Fruit fly (Drosophila melanogaster) whole organism, embryonic: Measurements from ENCODE around the gene Obp19d.

Experiments
- Abd-B ChIP-seq: fragments of 200-800 bp; sonication (Bioruptor generic); optimal IDR thresholded peaks from 2 replicates; lab custom pipeline; 2018; ENCODE audit warnings: missing biosample characterization, mild to moderate bottlenecking, missing genetic modification characterization, moderate library complexity
- Ada2b ChIP-seq: fragments of 200-800 bp; sonication (Bioruptor generic); IDR thresholded peaks from 2 replicates; pipeline ENCODE4 v1.3.6; 2022; ENCODE audit warnings: missing biosample characterization, missing genetic modification characterization
- Atf3 ChIP-seq: fragments of 200-800 bp; sonication (Bioruptor generic); optimal IDR thresholded peaks from 3 replicates; lab custom pipeline; 2016; ENCODE audit warnings: missing biosample characterization, missing genetic modification characterization
- CG10462 ChIP-seq: fragments of 200-800 bp; sonication (Bioruptor generic); optimal IDR thresholded peaks from 2 replicates; lab custom pipeline; 2016; ENCODE audit warnings: missing biosample characterization, missing genetic modification characterization
- CG10979 ChIP-seq: fragments of 200-800 bp; sonication (Bioruptor generic); optimal IDR thresholded peaks from 2 replicates; lab custom pipeline; 2018; ENCODE audit warnings: missing biosample characterization, mild to moderate bottlenecking, missing genetic modification characterization, moderate library complexity
- CG15696 ChIP-seq: fragments of 200-800 bp; sonication (Bioruptor generic); optimal IDR thresholded peaks from 2 replicates; lab custom pipeline; 2019; ENCODE audit warnings: missing biosample characterization, mild to moderate bottlenecking, missing genetic modification characterization, moderate library complexity
- CG17186 ChIP-seq: fragments of 200-800 bp; sonication (Bioruptor generic); optimal IDR thresholded peaks from 3 replicates; lab custom pipeline; 2017; ENCODE audit warnings: missing biosample characterization, missing genetic modification reagents, missing genetic modification characterization
- CG1792 ChIP-seq: fragments of 200-800 bp; sonication (Bioruptor generic); optimal IDR thresholded peaks from 2 replicates; lab custom pipeline; 2016; ENCODE audit warnings: missing biosample characterization, missing genetic modification characterization
- CG2116 ChIP-seq: fragments of 200-800 bp; sonication (Bioruptor generic); optimal IDR thresholded peaks from 3 replicates; lab custom pipeline; 2018; ENCODE audit warnings: missing biosample characterization, mild to moderate bottlenecking, missing genetic modification characterization
- CG42726 ChIP-seq: fragments of 200-800 bp; sonication (Bioruptor generic); IDR thresholded peaks from 2 replicates; pipeline ENCODE4 v1.3.6; 2022; ENCODE audit warnings: missing biosample characterization, missing genetic modification characterization; ENCODE audit not compliant: partially characterized antibody
- CG4617 ChIP-seq: fragments of 200-800 bp; sonication (Bioruptor generic); optimal IDR thresholded peaks from 3 replicates; lab custom pipeline; 2016; ENCODE audit warnings: missing biosample characterization, missing genetic modification characterization, borderline replicate concordance
- CG5245 ChIP-seq: fragments of 200-800 bp; sonication (Bioruptor generic); optimal IDR thresholded peaks from 3 replicates; lab custom pipeline; 2016; ENCODE audit warnings: missing biosample characterization, missing genetic modification characterization
- CG8388 ChIP-seq: fragments of 200-800 bp; sonication (Bioruptor generic); optimal IDR thresholded peaks from 2 replicates; lab custom pipeline; 2019; ENCODE audit warnings: missing biosample characterization, mild to moderate bottlenecking, missing genetic modification characterization, moderate library complexity
- CG9609 ChIP-seq: fragments of 200-800 bp; sonication (Bioruptor generic); optimal IDR thresholded peaks from 3 replicates; lab custom pipeline; 2016; ENCODE audit warnings: missing biosample characterization, missing genetic modification characterization
- CG9727 ChIP-seq: fragments of 200-800 bp; sonication (Bioruptor generic); optimal IDR thresholded peaks from 3 replicates; lab custom pipeline; 2017; ENCODE audit warnings: missing biosample characterization, mild to moderate bottlenecking, missing genetic modification characterization
- Deaf1 ChIP-seq: fragments of 200-800 bp; optimal IDR thresholded peaks from 3 replicates; lab custom pipeline; 2019; ENCODE audit warnings: missing biosample characterization, mild to moderate bottlenecking, missing genetic modification characterization, moderate library complexity
- Dek ChIP-seq: fragments of 200-800 bp; sonication (Bioruptor generic); optimal IDR thresholded peaks from 3 replicates; lab custom pipeline; 2019; ENCODE audit warnings: missing biosample characterization, mild to moderate bottlenecking, missing genetic modification characterization, moderate library complexity
- Dip3 ChIP-seq: fragments of 200-800 bp; sonication (Bioruptor generic); optimal IDR thresholded peaks from 3 replicates; lab custom pipeline; 2016; ENCODE audit warnings: missing biosample characterization, missing genetic modification characterization
- Doc3 ChIP-seq: fragments of 200-800 bp; sonication (Bioruptor generic); IDR thresholded peaks from 3 replicates; pipeline ENCODE4 v1.3.6; 2022; ENCODE audit warnings: missing biosample characterization, missing genetic modification characterization; ENCODE audit not compliant: partially characterized antibody
- Elba2 ChIP-seq: fragments of 200-800 bp; sonication (Bioruptor generic); optimal IDR thresholded peaks from 3 replicates; lab custom pipeline; 2016; ENCODE audit warnings: missing biosample characterization, missing genetic modification characterization
- Ets97D ChIP-seq: fragments of 200-800 bp; sonication (Bioruptor generic); optimal IDR thresholded peaks from 3 replicates; lab custom pipeline; 2016; ENCODE audit warnings: missing biosample characterization, missing genetic modification characterization
- Fer3 ChIP-seq: fragments of 200-800 bp; sonication (Bioruptor generic); optimal IDR thresholded peaks from 2 replicates; lab custom pipeline; 2018; ENCODE audit warnings: missing biosample characterization, mild to moderate bottlenecking, missing genetic modification characterization, moderate library complexity
- Gug ChIP-seq: fragments of 200-800 bp; sonication (Bioruptor generic); IDR thresholded peaks from 4 replicates; pipeline ENCODE4 v1.3.6; 2022; ENCODE audit warnings: missing biosample characterization, missing genetic modification characterization
- Hsf ChIP-seq: fragments of 200-800 bp; sonication (Bioruptor generic); optimal IDR thresholded peaks from 3 replicates; lab custom pipeline; 2016; ENCODE audit warnings: missing biosample characterization, missing genetic modification characterization
- MBD-R2 ChIP-seq: fragments of 200-800 bp; sonication (Bioruptor generic); IDR thresholded peaks from 2 replicates; pipeline ENCODE4 v1.3.6; 2022; ENCODE audit warnings: missing biosample characterization, missing genetic modification characterization
- MTF-1 ChIP-seq: fragments of 200-800 bp; sonication (Bioruptor generic); optimal IDR thresholded peaks from 2 replicates; lab custom pipeline; 2018; ENCODE audit warnings: missing biosample characterization, mild to moderate bottlenecking, missing genetic modification characterization, borderline replicate concordance
- NK7.1 ChIP-seq: fragments of 200-800 bp; sonication (Bioruptor generic); optimal IDR thresholded peaks from 3 replicates; lab custom pipeline; 2016; ENCODE audit warnings: missing biosample characterization, missing genetic modification characterization
- Neu2 ChIP-seq: fragments of 200-800 bp; sonication (Bioruptor generic); optimal IDR thresholded peaks from 3 replicates; lab custom pipeline; 2016; ENCODE audit warnings: missing biosample characterization, missing genetic modification characterization, borderline replicate concordance
- Opbp ChIP-seq: fragments of 200-800 bp; sonication (Bioruptor generic); IDR thresholded peaks from 3 replicates; pipeline ENCODE4 v1.3.6; 2022; ENCODE audit warnings: missing biosample characterization, missing genetic modification characterization; ENCODE audit not compliant: partially characterized antibody
- Sox102F ChIP-seq: fragments of 200-800 bp; sonication (Bioruptor generic); optimal IDR thresholded peaks from 2 replicates; lab custom pipeline; 2018; ENCODE audit warnings: missing biosample characterization, mild to moderate bottlenecking, missing genetic modification characterization, moderate library complexity
- Trl ChIP-seq, 3 experiments: fragments of >200 bp in 2 of 3; fragments of 200-800 bp in 1 of 3; sonication (Bioruptor generic) in 1 of 3; optimal IDR thresholded peaks; 2 replicates in 1 of 3; 3 replicates in 2 of 3; lab custom pipeline; 2016 to 2017; ENCODE audit warnings: missing biosample characterization in 1 of 3, missing genetic modification characterization in 1 of 3
- al ChIP-seq: fragments of 200-800 bp; sonication (Bioruptor generic); IDR thresholded peaks from 2 replicates; pipeline ENCODE4 v1.3.6; 2022; ENCODE audit warnings: missing biosample characterization, missing genetic modification characterization
- amos ChIP-seq: fragments of 200-800 bp; sonication (Bioruptor generic); IDR thresholded peaks from 2 replicates; pipeline ENCODE4 v1.3.6; 2022; ENCODE audit warnings: missing biosample characterization, missing genetic modification characterization; ENCODE audit not compliant: partially characterized antibody
- bab2 ChIP-seq: fragments of 200-800 bp; sonication (Bioruptor generic); optimal IDR thresholded peaks from 2 replicates; lab custom pipeline; 2016; ENCODE audit warnings: missing biosample characterization, missing genetic modification characterization
- chif ChIP-seq, 2 experiments: fragments of 200-800 bp; sonication (Bioruptor generic); optimal IDR thresholded peaks; 3 replicates each; lab custom pipeline; 2016; ENCODE audit warnings: missing biosample characterization in 2 of 2, missing genetic modification characterization in 2 of 2
- ci ChIP-seq: fragments of 200-800 bp; sonication (Bioruptor generic); IDR thresholded peaks from 3 replicates; pipeline ENCODE4 v1.3.6; 2022; ENCODE audit warnings: missing biosample characterization, missing genetic modification characterization
- crol ChIP-seq: fragments of 200-800 bp; sonication (Bioruptor generic); IDR thresholded peaks from 2 replicates; pipeline ENCODE4 v1.3.6; 2022; ENCODE audit warnings: missing biosample characterization, missing genetic modification characterization
- dan ChIP-seq: fragments of 200-800 bp; sonication (Bioruptor generic); IDR thresholded peaks from 2 replicates; pipeline ENCODE4 v1.3.6; 2022; ENCODE audit warnings: missing biosample characterization, missing genetic modification characterization
- dmrt11E ChIP-seq: fragments of 200-800 bp; sonication (Bioruptor generic); optimal IDR thresholded peaks from 3 replicates; lab custom pipeline; 2018; ENCODE audit warnings: missing biosample characterization, mild to moderate bottlenecking, missing genetic modification characterization, moderate library complexity
- her ChIP-seq: fragments of 200-800 bp; sonication (Bioruptor generic); optimal IDR thresholded peaks from 2 replicates; lab custom pipeline; 2016; ENCODE audit warnings: missing biosample characterization, missing genetic modification characterization
- nmo ChIP-seq: fragments of 200-800 bp; sonication (Bioruptor generic); optimal IDR thresholded peaks from 2 replicates; lab custom pipeline; 2018; ENCODE audit warnings: missing biosample characterization, mild to moderate bottlenecking, missing genetic modification characterization, moderate library complexity
- pnt ChIP-seq: fragments of 200-800 bp; sonication (Bioruptor generic); optimal IDR thresholded peaks from 3 replicates; lab custom pipeline; 2016; ENCODE audit warnings: missing biosample characterization, missing genetic modification characterization
- pzg ChIP-seq: fragments of 200-800 bp; sonication (Bioruptor generic); optimal IDR thresholded peaks from 3 replicates; lab custom pipeline; 2018; ENCODE audit warnings: missing biosample characterization, mild to moderate bottlenecking, missing genetic modification characterization, moderate library complexity
- sc ChIP-seq, 3 experiments: fragments of >200 bp in 2 of 3; fragments of 200-800 bp in 1 of 3; sonication (Bioruptor generic) in 1 of 3; optimal IDR thresholded peaks; 2 replicates in 2 of 3; 3 replicates in 1 of 3; lab custom pipeline; 2017; ENCODE audit warnings: mild to moderate bottlenecking in 1 of 3, missing biosample characterization in 1 of 3, missing genetic modification characterization in 1 of 3, missing genetic modification reagents in 1 of 3
- scrt ChIP-seq: fragments of 200-800 bp; sonication (Bioruptor generic); optimal IDR thresholded peaks from 2 replicates; lab custom pipeline; 2018; ENCODE audit warnings: missing biosample characterization, mild to moderate bottlenecking, missing genetic modification characterization, moderate library complexity
- sisA ChIP-seq: fragments of 200-800 bp; sonication (Bioruptor generic); IDR thresholded peaks from 2 replicates; pipeline ENCODE4 v1.3.6; 2022; ENCODE audit warnings: missing biosample characterization, missing genetic modification characterization
- tgo ChIP-seq: fragments of 200-800 bp; sonication (Bioruptor generic); IDR thresholded peaks from 3 replicates; pipeline ENCODE4 v1.3.6; 2022; ENCODE audit warnings: missing biosample characterization, missing genetic modification characterization

The Obp19d gene

dm6 chrX:20394066-20394913 lies 25.1 kb upstream of the Obp19d start, which contains the start of gene HERC2 (continued):
- TF ChIP-seq al (GFP tag; lab: Robert Waterston, UW) (peak; percentile 59), scrt (GFP tag; lab: Kevin White, UChicago) (no peak), tgo (GFP tag; lab: Robert Waterston, UW) (peak; percentile 66), crol (GFP tag; lab: Robert Waterston, UW) (peak; percentile 92), chif (GFP tag; optimal IDR thresholded peaks at IDR 0.05; lab: Kevin White, UChicago) (peak in 1 of 2 experiments; percentile 64), Atf3 (GFP tag; lab: Kevin White, UChicago) (peak; percentile 41), Dek (peak; percentile 12), Doc3 (GFP tag; lab: Robert Waterston, UW) (peak; percentile 78), CG17186 (GFP tag; lab: Kevin White, UChicago) (peak; percentile 17), NK7.1 (GFP tag; lab: Kevin White, UChicago) (no peak), bab2 (GFP tag; lab: Kevin White, UChicago) (peak; percentile 60), CG5245 (GFP tag; lab: Kevin White, UChicago) (no peak), dmrt11E (tag; lab: Kevin White, UChicago) (peak; percentile 6), Neu2 (GFP tag; lab: Kevin White, UChicago) (no peak), CG9609 (GFP tag; lab: Kevin White, UChicago) (peak; percentile 54), sc (optimal IDR thresholded peaks at IDR 0.05; lab: Kevin White, UChicago) (no peak), sc (GFP tag; optimal IDR thresholded peaks at IDR 0.05; lab: Kevin White, UChicago) (no peak), Opbp (GFP tag; lab: Robert Waterston, UW) (peak; percentile 94), CG15696 (tag; lab: Kevin White, UChicago) (peak; percentile 19), MTF-1 (GFP tag; lab: Kevin White, UChicago) (no peak), pzg (GFP tag; lab: Kevin White, UChicago) (peak; percentile 70), CG42726 (GFP tag; lab: Robert Waterston, UW) (peak; percentile 87), amos (GFP tag; lab: Robert Waterston, UW) (peak; percentile 93), her (GFP tag; lab: Kevin White, UChicago) (peak; percentile 32), ci (GFP tag; lab: Robert Waterston, UW) (0 out of 3 replicates have a peak, but pooled peaks have one; percentile 15), pnt (GFP tag; lab: Kevin White, UChicago) (peak; percentile 20), CG10979 (tag; lab: Kevin White, UChicago) (no peak), Deaf1 (no peak), MBD-R2 (GFP tag; lab: Robert Waterston, UW) (peak; percentile 72), CG10462 (GFP tag; lab: Kevin White, UChicago) (no peak), Elba2 (GFP tag; lab: Kevin White, UChicago) (peak; percentile 12), dan (GFP tag; lab: Robert Waterston, UW) (no peak), sisA (GFP tag; lab: Robert Waterston, UW) (peak; percentile 54; the same call in 1 of the 2 replicates), Sox102F (GFP tag; lab: Kevin White, UChicago) (no peak), CG4617 (GFP tag; lab: Kevin White, UChicago) (peak; percentile 66), Ada2b (peak; percentile 53; the same call in 1 of the 2 replicates), CG9727 (GFP tag; lab: Kevin White, UChicago) (peak; percentile 31), Gug (GFP tag; lab: Robert Waterston, UW) (peak; percentile 74; the same call in 2 of the 4 replicates), CG2116 (GFP tag; lab: Kevin White, UChicago) (peak; percentile 67), Fer3 (tag; lab: Kevin White, UChicago) (peak; percentile 12), Abd-B (GFP tag; lab: Kevin White, UChicago) (peak; percentile 8), CG1792 (GFP tag; lab: Kevin White, UChicago) (peak; percentile 41), CG8388 (GFP tag; lab: Kevin White, UChicago) (peak; percentile 29), Ets97D (peak; percentile 41), Dip3 (peak; percentile 15), nmo (GFP tag; lab: Kevin White, UChicago) (peak; percentile 45), Trl (optimal IDR thresholded peaks at IDR 0.05; lab: Kevin White, UChicago) (no peak), Trl (GFP tag; optimal IDR thresholded peaks at IDR 0.05; lab: Kevin White, UChicago) (peak; percentile 23), Hsf (peak; percentile 53)
